Worm (Caenorhabditis elegans): ENCODE data around the gene fbxb-60.

ce11 chrV:19325436-19325835, 27.8 kb downstream of the fbxb-60 start:
- no peak for TF ChIP-seq dao-5 (tag; optimal IDR thresholded peaks at IDR 0.05)
- TF ChIP-seq him-1 (tag; optimal IDR thresholded peaks at IDR 0.05) = no peak
- no peak for TF ChIP-seq W03F9.2 (tag; optimal IDR thresholded peaks at IDR 0.05)

All from whole organism, L4/young adult.